Fruit fly (Drosophila melanogaster) whole organism, embryonic: ENCODE measurements around the gene CG31797.
A peak's percentile ranks its signal among the peaks of the same experiment; 100 is the strongest.

ENCODE experiments used
- ATbp ChIP-seq: fragments of 200-800 bp; sonication (Bioruptor generic); optimal IDR thresholded peaks from 2 replicates; lab custom pipeline; 2017; ENCODE audit warnings: missing biosample characterization, mild to moderate bottlenecking, missing genetic modification characterization, missing genetic modification reagents
- B-H1 ChIP-seq: fragments of 200-800 bp; sonication (Bioruptor generic); IDR thresholded peaks from 3 replicates; pipeline ENCODE4 v1.3.6; 2022; ENCODE audit warnings: missing biosample characterization, missing genetic modification characterization
- CG10366 ChIP-seq: fragments of 200-800 bp; sonication (Bioruptor generic); IDR thresholded peaks from 2 replicates; pipeline ENCODE4 v1.3.6; 2022; ENCODE audit warnings: missing biosample characterization, missing genetic modification characterization
- CG11695 ChIP-seq: fragments of 200-800 bp; sonication (Bioruptor generic); IDR thresholded peaks from 3 replicates; pipeline ENCODE4 v1.3.6; 2022; ENCODE audit warnings: missing biosample characterization, missing genetic modification characterization
- CG14710 ChIP-seq: fragments of 200-800 bp; sonication (Bioruptor generic); optimal IDR thresholded peaks from 3 replicates; lab custom pipeline; 2019; ENCODE audit warnings: missing biosample characterization, mild to moderate bottlenecking, missing genetic modification characterization, moderate library complexity
- CG15269 ChIP-seq: fragments of 200-800 bp; sonication (Bioruptor generic); optimal IDR thresholded peaks from 2 replicates; lab custom pipeline; 2018; ENCODE audit warnings: missing biosample characterization, mild to moderate bottlenecking, missing genetic modification characterization, moderate library complexity
- CG17359 ChIP-seq: fragments of 200-800 bp; sonication (Bioruptor generic); optimal IDR thresholded peaks from 3 replicates; lab custom pipeline; 2018; ENCODE audit warnings: missing biosample characterization, mild to moderate bottlenecking, missing genetic modification characterization, moderate library complexity
- CG17361 ChIP-seq: fragments of 200-800 bp; sonication (Bioruptor generic); IDR thresholded peaks from 3 replicates; pipeline ENCODE4 v1.3.6; 2022; ENCODE audit warnings: missing biosample characterization, missing genetic modification characterization
- CG18599 ChIP-seq: fragments of 200-800 bp; sonication (Bioruptor generic); optimal IDR thresholded peaks from 3 replicates; lab custom pipeline; 2017; ENCODE audit warnings: missing biosample characterization, missing genetic modification characterization, mild to moderate bottlenecking, moderate library complexity, missing genetic modification reagents
- CG2678 ChIP-seq: fragments of 200-800 bp; sonication (Bioruptor generic); optimal IDR thresholded peaks from 3 replicates; lab custom pipeline; 2019; ENCODE audit warnings: missing biosample characterization, mild to moderate bottlenecking, missing genetic modification characterization, moderate library complexity
- CG34422 ChIP-seq: fragments of 200-800 bp; sonication (Bioruptor generic); IDR thresholded peaks from 3 replicates; pipeline ENCODE4 v1.3.6; 2022; ENCODE audit warnings: missing biosample characterization, missing genetic modification characterization
- CG5245 ChIP-seq: fragments of 200-800 bp; sonication (Bioruptor generic); optimal IDR thresholded peaks from 3 replicates; lab custom pipeline; 2016; ENCODE audit warnings: missing biosample characterization, missing genetic modification characterization
- CG6689 ChIP-seq: fragments of 200-800 bp; sonication (Bioruptor generic); IDR thresholded peaks from 2 replicates; pipeline ENCODE4 v1.3.6; 2022; ENCODE audit warnings: missing biosample characterization, missing genetic modification characterization
- CG7839 ChIP-seq: fragments of 200-800 bp; sonication (Bioruptor generic); optimal IDR thresholded peaks from 3 replicates; lab custom pipeline; 2018; ENCODE audit warnings: missing biosample characterization, mild to moderate bottlenecking, missing genetic modification characterization, moderate library complexity
- D19A ChIP-seq: fragments of 200-800 bp; optimal IDR thresholded peaks from 3 replicates; lab custom pipeline; 2019; ENCODE audit warnings: missing biosample characterization, mild to moderate bottlenecking, missing genetic modification characterization, moderate library complexity
- Drgx ChIP-seq: fragments of 200-800 bp; sonication (Bioruptor generic); IDR thresholded peaks from 2 replicates; pipeline ENCODE4 v1.3.6; 2022; ENCODE audit warnings: missing biosample characterization, missing genetic modification characterization
- Ets65A ChIP-seq: fragments of 200-800 bp; sonication (Bioruptor generic); peaks from one replicate; lab custom pipeline; 2016; ENCODE audit warnings: missing biosample characterization, missing genetic modification characterization
- Hr51 ChIP-seq, 2 experiments: fragments of 200-800 bp; sonication (Bioruptor generic); optimal IDR thresholded peaks; 2 replicates in 1 of 2; 3 replicates in 1 of 2; lab custom pipeline; 2016 to 2018; ENCODE audit warnings: missing biosample characterization in 2 of 2, missing genetic modification characterization in 2 of 2, mild to moderate bottlenecking in 1 of 2, moderate library complexity in 1 of 2
- Hr78 ChIP-seq, 2 experiments: fragments of 200-800 bp in 1 of 2; fragments of >200 bp in 1 of 2; sonication (Bioruptor generic) in 1 of 2; optimal IDR thresholded peaks; 2 replicates each; lab custom pipeline; 2017 to 2019; ENCODE audit warnings: missing biosample characterization in 2 of 2, missing genetic modification characterization in 2 of 2, mild to moderate bottlenecking in 1 of 2, moderate library complexity in 1 of 2
- Nf-YA ChIP-seq: fragments of 200-800 bp; sonication (Bioruptor generic); IDR thresholded peaks from 2 replicates; pipeline ENCODE4 v1.3.6; 2022; ENCODE audit warnings: missing biosample characterization, missing genetic modification characterization
- Optix ChIP-seq: fragments of 200-800 bp; sonication (Bioruptor generic); IDR thresholded peaks from 3 replicates; pipeline ENCODE4 v1.3.6; 2022; ENCODE audit warnings: missing biosample characterization, missing genetic modification characterization
- Pdp1 ChIP-seq, 2 experiments: fragments of 200-800 bp; sonication (Bioruptor generic); optimal IDR thresholded peaks; 3 replicates each; lab custom pipeline; 2016; ENCODE audit warnings: missing biosample characterization in 2 of 2, missing genetic modification characterization in 2 of 2, mild to moderate bottlenecking in 1 of 2, moderate library complexity in 1 of 2
- Sox102F ChIP-seq: fragments of 200-800 bp; sonication (Bioruptor generic); optimal IDR thresholded peaks from 2 replicates; lab custom pipeline; 2018; ENCODE audit warnings: missing biosample characterization, mild to moderate bottlenecking, missing genetic modification characterization, moderate library complexity
- Xbp1 ChIP-seq: fragments of 200-800 bp; sonication (Bioruptor generic); optimal IDR thresholded peaks from 3 replicates; lab custom pipeline; 2016; ENCODE audit warnings: missing biosample characterization, mild to moderate bottlenecking, missing genetic modification characterization
- Xrp1 ChIP-seq: fragments of 200-800 bp; sonication (Bioruptor generic); IDR thresholded peaks from 2 replicates; pipeline ENCODE4 v1.3.6; 2022; ENCODE audit warnings: missing biosample characterization, missing genetic modification characterization
- az2 ChIP-seq: fragments of 200-800 bp; sonication (Bioruptor generic); optimal IDR thresholded peaks from 3 replicates; lab custom pipeline; 2016; ENCODE audit warnings: missing biosample characterization, missing genetic modification characterization
- bab2 ChIP-seq: fragments of 200-800 bp; sonication (Bioruptor generic); optimal IDR thresholded peaks from 2 replicates; lab custom pipeline; 2016; ENCODE audit warnings: missing biosample characterization, missing genetic modification characterization
- ci ChIP-seq: fragments of 200-800 bp; sonication (Bioruptor generic); IDR thresholded peaks from 3 replicates; pipeline ENCODE4 v1.3.6; 2022; ENCODE audit warnings: missing biosample characterization, missing genetic modification characterization
- dpn ChIP-seq, 2 experiments: fragments of 200-800 bp; sonication (Bioruptor generic); optimal IDR thresholded peaks; 3 replicates each; lab custom pipeline; 2016; ENCODE audit warnings: missing biosample characterization in 2 of 2, missing genetic modification characterization in 2 of 2
- ems ChIP-seq: fragments of 200-800 bp; sonication (Bioruptor generic); optimal IDR thresholded peaks from 3 replicates; lab custom pipeline; 2016; ENCODE audit warnings: missing biosample characterization, missing genetic modification characterization
- eve ChIP-seq, 2 experiments: fragments of >200 bp; optimal IDR thresholded peaks; 2 replicates each; lab custom pipeline; 2017; ENCODE audit warnings: missing biosample characterization in 2 of 2, missing genetic modification characterization in 2 of 2
- ewg ChIP-seq: fragments of 200-800 bp; sonication (Bioruptor generic); optimal IDR thresholded peaks from 3 replicates; lab custom pipeline; 2017; ENCODE audit warnings: mild to moderate bottlenecking, missing biosample characterization, missing genetic modification reagents, missing genetic modification characterization
- kay ChIP-seq: fragments of 200-800 bp; sonication (Bioruptor generic); optimal IDR thresholded peaks from 2 replicates; lab custom pipeline; 2016; ENCODE audit warnings: missing biosample characterization, missing genetic modification characterization
- lmd ChIP-seq: fragments of 200-800 bp; sonication (Bioruptor generic); IDR thresholded peaks from 2 replicates; pipeline ENCODE4 v1.3.6; 2022; ENCODE audit warnings: missing biosample characterization, missing genetic modification characterization
- nerfin-1 ChIP-seq: fragments of 200-800 bp; sonication (Bioruptor generic); optimal IDR thresholded peaks from 3 replicates; lab custom pipeline; 2019; ENCODE audit warnings: missing biosample characterization, mild to moderate bottlenecking, missing genetic modification characterization, moderate library complexity
- pan ChIP-seq, 4 experiments: fragments of >200 bp in 3 of 4; fragments of 200-800 bp in 1 of 4; sonication (Bioruptor generic) in 1 of 4; optimal IDR thresholded peaks in 3 of 4; IDR thresholded peaks in 1 of 4; 2 replicates each; pipeline versions ENCODE4 v1.3.6 to Lab custom; 2017 to 2022; ENCODE audit warnings: missing biosample characterization in 2 of 4, missing genetic modification characterization in 2 of 4, mixed read lengths in 1 of 4
- pfk ChIP-seq: fragments of 200-800 bp; sonication (Bioruptor generic); optimal IDR thresholded peaks from 2 replicates; lab custom pipeline; 2018; ENCODE audit warnings: missing biosample characterization, mild to moderate bottlenecking, missing genetic modification characterization, moderate library complexity
- prd ChIP-seq, 3 experiments: fragments of >200 bp in 2 of 3; fragments of 200-800 bp in 1 of 3; sonication (Bioruptor generic) in 1 of 3; optimal IDR thresholded peaks in 2 of 3; IDR thresholded peaks in 1 of 3; 2 replicates in 2 of 3; 3 replicates in 1 of 3; pipeline versions ENCODE4 v1.3.6 to Lab custom; 2017 to 2022; ENCODE audit warnings: missing biosample characterization in 1 of 3, missing genetic modification characterization in 1 of 3
- sens ChIP-seq: fragments of 200-800 bp; sonication (Bioruptor generic); peaks from one replicate; lab custom pipeline; 2016; ENCODE audit warnings: missing biosample characterization, missing genetic modification characterization
- sens-2 ChIP-seq: fragments of 200-800 bp; sonication (Bioruptor generic); IDR thresholded peaks from 2 replicates; pipeline ENCODE4 v1.3.6; 2022; ENCODE audit warnings: missing biosample characterization, missing genetic modification characterization
- shn ChIP-seq: fragments of 200-800 bp; sonication (Bioruptor generic); optimal IDR thresholded peaks from 3 replicates; lab custom pipeline; 2016; ENCODE audit warnings: missing biosample characterization, missing genetic modification characterization
- so ChIP-seq: fragments of 200-800 bp; sonication (Bioruptor generic); IDR thresholded peaks from 3 replicates; pipeline ENCODE4 v1.3.6; 2022; ENCODE audit warnings: missing biosample characterization, missing genetic modification characterization
- sob ChIP-seq: fragments of 200-800 bp; sonication (Bioruptor generic); IDR thresholded peaks from 2 replicates; pipeline ENCODE4 v1.3.6; 2022; ENCODE audit warnings: missing biosample characterization, missing genetic modification characterization
- stc ChIP-seq: fragments of 200-800 bp; sonication (Bioruptor generic); IDR thresholded peaks from 2 replicates; pipeline ENCODE4 v1.3.6; 2022; ENCODE audit warnings: missing biosample characterization, missing genetic modification characterization
- tgo ChIP-seq: fragments of 200-800 bp; sonication (Bioruptor generic); IDR thresholded peaks from 3 replicates; pipeline ENCODE4 v1.3.6; 2022; ENCODE audit warnings: missing biosample characterization, missing genetic modification characterization
- ttk ChIP-seq: fragments of 200-800 bp; sonication (Bioruptor generic); IDR thresholded peaks from 2 replicates; pipeline ENCODE4 v2.1.2; 2022; ENCODE audit warnings: missing biosample characterization, missing genetic modification characterization
- tx ChIP-seq: fragments of 200-800 bp; sonication (Bioruptor generic); optimal IDR thresholded peaks from 2 replicates; lab custom pipeline; 2016; ENCODE audit warnings: missing biosample characterization, missing genetic modification characterization
- unpg ChIP-seq: fragments of 200-800 bp; sonication (Bioruptor generic); optimal IDR thresholded peaks from 3 replicates; lab custom pipeline; 2018; ENCODE audit warnings: missing biosample characterization, mild to moderate bottlenecking, missing genetic modification characterization, moderate library complexity
- vvl ChIP-seq: fragments of 200-800 bp; sonication (Bioruptor generic); IDR thresholded peaks from 2 replicates; pipeline ENCODE4 v1.3.6; 2022; ENCODE audit warnings: missing biosample characterization, missing genetic modification characterization

Gene CG31797

dm6 chr2L:19252410-19252809, 9.6 kb downstream of the CG31797 start (continued):
- TF ChIP-seq dpn (GFP tag; optimal IDR thresholded peaks at IDR 0.05; lab: Kevin White, UChicago) (peak in 1 of 2 experiments; percentile 39), sens-2 (0 out of 2 replicates have a peak, but pooled peaks have one; percentile 23), stc (peak; percentile 58), CG11695 (GFP tag; lab: Robert Waterston, UW) (peak; percentile 56; the same call in 1 of the 3 replicates), B-H1 (no peak), prd (optimal IDR thresholded peaks at IDR 0.05; lab: Kevin White, UChicago) (no peak), prd (GFP tag; IDR thresholded peaks at IDR 0.05; lab: Robert Waterston, UW) (peak; percentile 40; the same call in 1 of the 3 replicates), sob (GFP tag; lab: Robert Waterston, UW) (peak; percentile 46; the same call in 1 of the 2 replicates), lmd (GFP tag; lab: Robert Waterston, UW) (peak; percentile 60), CG34422 (GFP tag; lab: Robert Waterston, UW) (peak; percentile 41; the same call in 1 of the 3 replicates), CG17361 (GFP tag; lab: Robert Waterston, UW) (0 out of 3 replicates have a peak, but pooled peaks have one; percentile 11), bab2 (peak; percentile 43), unpg (GFP tag; lab: Kevin White, UChicago) (peak; percentile 51), CG5245 (peak; percentile 25), az2 (GFP tag; lab: Kevin White, UChicago) (peak; percentile 36), Ets65A (GFP tag; lab: Kevin White, UChicago) (peak; percentile 58), CG14710 (no peak), vvl (peak; percentile 65; the same call in 1 of the 2 replicates), ewg (GFP tag; lab: Kevin White, UChicago) (peak; percentile 49), ems (GFP tag; lab: Kevin White, UChicago) (no peak), CG15269 (tag; lab: Kevin White, UChicago) (peak; percentile 31), Pdp1 (GFP tag; optimal IDR thresholded peaks at IDR 0.05; lab: Kevin White, UChicago) (peak in 1 of 2 experiments; percentile 11), CG2678 (tag; lab: Kevin White, UChicago) (peak; percentile 25), Hr78 (GFP tag; optimal IDR thresholded peaks at IDR 0.05; lab: Kevin White, UChicago) (peak in 1 of 2 experiments; percentile 39), ci (GFP tag; lab: Robert Waterston, UW) (peak; percentile 73; the same call in 2 of the 3 replicates), Sox102F (GFP tag; lab: Kevin White, UChicago) (peak; percentile 77), Nf-YA (GFP tag; lab: Robert Waterston, UW) (0 out of 2 replicates have a peak, but pooled peaks have one; percentile 36), eve (GFP tag; optimal IDR thresholded peaks at IDR 0.05; lab: Kevin White, UChicago) (peak in 1 of 2 experiments; percentile 26), ttk (peak; percentile 85), nerfin-1 (no peak), CG7839 (tag; lab: Kevin White, UChicago) (peak; percentile 64), D19A (tag; lab: Kevin White, UChicago) (peak; percentile 41), Hr51 (GFP tag; optimal IDR thresholded peaks at IDR 0.05; lab: Kevin White, UChicago) (peak in 1 of 2 experiments; percentile 69), CG18599 (peak; percentile 18), pan (optimal IDR thresholded peaks at IDR 0.05; lab: Kevin White, UChicago) (no peak), pan (GFP tag; optimal IDR thresholded peaks at IDR 0.05 in 1 of 2, IDR thresholded peaks at IDR 0.05 in 1 of 2) (peak in 1 of 2 experiments; percentile 60), Drgx (GFP tag; lab: Robert Waterston, UW) (peak; percentile 76), Optix (GFP tag; lab: Robert Waterston, UW) (peak; percentile 63; the same call in 2 of the 3 replicates), Xbp1 (GFP tag; lab: Kevin White, UChicago) (peak; percentile 37), sens (peak; percentile 74), so (0 out of 3 replicates have a peak, but pooled peaks have one; percentile 55), kay (no peak), pfk (no peak), CG10366 (GFP tag; lab: Robert Waterston, UW) (peak; percentile 33; the same call in 1 of the 2 replicates), tgo (GFP tag; lab: Robert Waterston, UW) (peak; percentile 69), CG6689 (GFP tag; lab: Robert Waterston, UW) (peak; percentile 48), shn (GFP tag; lab: Kevin White, UChicago) (peak; percentile 3), Xrp1 (GFP tag; lab: Robert Waterston, UW) (peak; percentile 51; the same call in 1 of the 2 replicates), tx (GFP tag; lab: Kevin White, UChicago) (peak; percentile 2), CG17359 (tag; lab: Kevin White, UChicago) (peak; percentile 31), ATbp (GFP tag; lab: Kevin White, UChicago) (peak; percentile 33)
